Worm (Caenorhabditis elegans) whole organism, L3 larva: ENCODE measurements around the gene pqn-83.

Experiments used
- ceh-82 ChIP-seq: fragments of 150-350 bp; optimal IDR thresholded peaks from 2 replicates; lab custom pipeline; 2014; ENCODE audit warnings: missing biosample characterization, missing genetic modification characterization
- daf-12 ChIP-seq: fragments of 150-350 bp; optimal IDR thresholded peaks from 2 replicates; lab custom pipeline; 2014; ENCODE audit warnings: missing biosample characterization, missing genetic modification reagents, missing genetic modification characterization
- elt-2 ChIP-seq: sonication (generic microtip); optimal IDR thresholded peaks from 2 replicates; lab custom pipeline; 2016; ENCODE audit warnings: missing genetic modification reagents, mild to moderate bottlenecking, missing genetic modification characterization, missing compliant biosample characterization
- lin-39 ChIP-seq: fragments of 150-350 bp; optimal IDR thresholded peaks from 2 replicates; lab custom pipeline; 2018; ENCODE audit warnings: missing biosample characterization, missing genetic modification reagents, missing genetic modification characterization
- nhr-11 ChIP-seq: fragments of 150-350 bp; optimal IDR thresholded peaks from 2 replicates; lab custom pipeline; 2014; ENCODE audit warnings: missing biosample characterization, missing genetic modification characterization
- nhr-12 ChIP-seq: fragments of 150-350 bp; optimal IDR thresholded peaks from 2 replicates; lab custom pipeline; 2014; ENCODE audit warnings: missing biosample characterization, missing genetic modification characterization
- nhr-25 ChIP-seq: sonication (generic microtip); optimal IDR thresholded peaks from 2 replicates; lab custom pipeline; 2017; ENCODE audit warnings: missing biosample characterization, missing genetic modification characterization
- pha-4 ChIP-seq: fragments of 150-350 bp; optimal IDR thresholded peaks from 2 replicates; lab custom pipeline; 2014; ENCODE audit warnings: missing biosample characterization, missing genetic modification reagents, missing genetic modification characterization
- pqm-1 ChIP-seq: fragments of 150-350 bp; optimal IDR thresholded peaks from 2 replicates; lab custom pipeline; 2017; ENCODE audit warnings: missing biosample characterization, missing genetic modification characterization, inconsistent platforms
- unc-39 ChIP-seq: sonication (generic microtip); optimal IDR thresholded peaks from 4 replicates; lab custom pipeline; 2017; ENCODE audit warnings: missing biosample characterization, missing genetic modification characterization
- unc-62 ChIP-seq: fragments of 150-350 bp; sonication (generic microtip); optimal IDR thresholded peaks from 4 replicates; lab custom pipeline; 2014; ENCODE audit warnings: missing biosample characterization, missing genetic modification reagents, missing genetic modification characterization
- zag-1 ChIP-seq: fragments of 150-350 bp; optimal IDR thresholded peaks from 2 replicates; lab custom pipeline; 2014; ENCODE audit warnings: missing biosample characterization, missing genetic modification characterization

- TF ChIP-seq unc-62 (GFP tag; lab: Kevin White, UChicago), result no peak
- no peak for TF ChIP-seq pha-4 (tag; lab: Kevin White, UChicago)
- no peak for TF ChIP-seq nhr-12 (tag; lab: Kevin White, UChicago)
- TF ChIP-seq elt-2 (tag; lab: Kevin White, UChicago), result no peak
- no peak for TF ChIP-seq pqm-1 (tag; lab: Kevin White, UChicago)
- TF ChIP-seq unc-39 (tag; lab: Kevin White, UChicago), result no peak
- no peak for TF ChIP-seq zag-1 (tag; lab: Kevin White, UChicago)
- no peak for TF ChIP-seq nhr-11 (tag; lab: Kevin White, UChicago)
- TF ChIP-seq nhr-25 (tag; lab: Kevin White, UChicago), result no peak
- no peak for TF ChIP-seq daf-12 (tag; lab: Kevin White, UChicago)
- TF ChIP-seq lin-39 (tag; lab: Kevin White, UChicago), result no peak
- no peak for TF ChIP-seq ceh-82 (tag; lab: Kevin White, UChicago)
Measured at ce11 chrIII:13091072-13091538, 8.2 kb downstream of the pqn-83 start, which contains the start of gene Y39E4B.13.
